Worm (Caenorhabditis elegans): ENCODE data around the gene srh-56.

srh-56 gene

DNA sequence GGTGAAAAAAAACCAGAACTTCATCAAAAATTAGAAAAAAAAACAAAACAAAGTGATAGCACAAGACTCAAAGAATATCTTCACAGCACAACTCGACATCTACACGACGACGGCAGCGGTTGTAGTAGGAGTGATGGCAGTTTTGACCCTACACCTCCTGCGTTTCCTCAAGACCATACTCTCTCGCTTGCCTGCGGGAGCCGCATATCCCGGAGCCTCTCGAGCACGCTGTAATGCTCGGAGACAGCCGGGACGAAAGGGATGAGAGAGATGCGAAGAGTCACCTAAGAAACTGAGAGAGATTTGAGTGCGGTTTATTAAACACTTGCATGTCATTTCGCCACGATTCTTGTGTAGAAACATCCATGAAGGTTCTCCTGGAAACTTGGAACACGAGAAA, 37.8 kb downstream of the srh-56 start:
- no peak for TF ChIP-seq aly-1 (tag; optimal IDR thresholded peaks at IDR 0.05)
- TF ChIP-seq sea-1 (GFP tag; conservative IDR thresholded peaks at IDR 0.05): no peak
- TF ChIP-seq pes-1 (GFP tag; IDR thresholded peaks at IDR 0.05): no peak
- TF ChIP-seq ama-1 (optimal IDR thresholded peaks at IDR 0.05): no peak
- TF ChIP-seq hmbx-1 (tag; optimal IDR thresholded peaks at IDR 0.05): no peak
- no peak for TF ChIP-seq ceh-36 (tag; optimal IDR thresholded peaks at IDR 0.05)

DNA sequence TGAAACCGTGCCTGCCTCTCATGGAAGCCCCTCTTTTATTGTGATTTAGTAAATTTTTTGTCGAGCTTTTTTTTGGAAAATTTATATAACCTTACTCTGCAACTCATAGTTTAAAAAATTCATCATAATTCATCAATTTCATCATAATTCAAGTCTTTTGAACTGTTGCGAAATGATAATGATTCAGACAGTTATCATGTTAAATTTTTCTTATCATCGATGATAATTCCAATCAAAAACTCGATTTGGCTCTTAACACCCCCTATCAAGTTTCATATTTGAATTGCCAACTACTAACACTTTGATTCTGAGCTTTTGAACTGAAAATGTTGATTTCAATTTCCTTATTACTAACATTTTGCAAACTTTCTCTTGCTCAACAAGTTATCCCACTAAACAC, 38.5 kb downstream of the srh-56 start, which contains the start of gene F54E2.1:
Gene F54E2.1, plus strand, starts transcription at position 235 of the 400 bp plus-strand sequence.
- TF ChIP-seq tra-4 (tag; optimal IDR thresholded peaks at IDR 0.05) (no peak), scrt-1 (GFP tag; IDR thresholded peaks at IDR 0.05) (no peak), tbx-11 (GFP tag; IDR thresholded peaks at IDR 0.05) (no peak), hmbx-1 (tag; optimal IDR thresholded peaks at IDR 0.05) (no peak), B0310.2 (tag; optimal IDR thresholded peaks at IDR 0.05) (no peak), F13C5.2 (tag; optimal IDR thresholded peaks at IDR 0.05) (no peak), pes-1 (GFP tag; IDR thresholded peaks at IDR 0.05) (no peak), ceh-36 (tag; optimal IDR thresholded peaks at IDR 0.05) (no peak), flt-1 (GFP tag; IDR thresholded peaks at IDR 0.05) (no peak), tbx-37 (GFP tag; conservative IDR thresholded peaks at IDR 0.05) (no peak), ama-1 (optimal IDR thresholded peaks at IDR 0.05) (no peak), ets-7 (tag; optimal IDR thresholded peaks at IDR 0.05) (no peak), sea-1 (GFP tag; conservative IDR thresholded peaks at IDR 0.05) (no peak), aly-1 (tag; optimal IDR thresholded peaks at IDR 0.05) (no peak), ceh-13 (GFP tag; optimal IDR thresholded peaks at IDR 0.05) (no peak)

DNA sequence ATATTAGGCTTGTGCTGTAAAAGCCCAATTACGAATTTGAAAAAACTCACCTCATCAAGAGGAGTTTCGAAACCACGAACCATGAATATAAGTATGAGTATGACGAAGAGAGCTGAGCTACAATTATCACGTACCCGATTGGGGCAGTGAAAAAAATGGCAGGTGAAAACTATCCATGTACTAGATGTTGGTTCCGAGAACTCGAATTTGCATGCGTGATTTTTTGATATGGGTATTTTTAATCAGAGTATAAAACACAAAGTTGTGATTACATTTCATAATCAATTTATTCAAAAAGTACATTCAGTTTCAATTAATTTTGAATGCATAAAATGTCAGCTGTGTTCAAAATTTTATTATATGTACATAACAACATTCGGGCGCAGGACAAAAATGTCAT, 42.2 kb downstream of the srh-56 start, which contains the start of gene F54E2.9:
Gene F54E2.9, minus strand, starts transcription at position 132 of the 400 bp plus-strand sequence.
- no peak for TF ChIP-seq tbx-37 (GFP tag; conservative IDR thresholded peaks at IDR 0.05)
- TF ChIP-seq tbx-11 (GFP tag; IDR thresholded peaks at IDR 0.05): no peak
- no peak for TF ChIP-seq sea-1 (GFP tag; conservative IDR thresholded peaks at IDR 0.05)
- TF ChIP-seq F13C5.2 (tag; optimal IDR thresholded peaks at IDR 0.05): no peak
- no peak for TF ChIP-seq aly-1 (tag; optimal IDR thresholded peaks at IDR 0.05)
- TF ChIP-seq ceh-13 (GFP tag; optimal IDR thresholded peaks at IDR 0.05): no peak
- no peak for TF ChIP-seq ets-7 (tag; optimal IDR thresholded peaks at IDR 0.05)
- no peak for TF ChIP-seq hmg-4 (GFP tag; optimal IDR thresholded peaks at IDR 0.05)
- TF ChIP-seq hmbx-1 (tag; optimal IDR thresholded peaks at IDR 0.05): no peak

DNA sequence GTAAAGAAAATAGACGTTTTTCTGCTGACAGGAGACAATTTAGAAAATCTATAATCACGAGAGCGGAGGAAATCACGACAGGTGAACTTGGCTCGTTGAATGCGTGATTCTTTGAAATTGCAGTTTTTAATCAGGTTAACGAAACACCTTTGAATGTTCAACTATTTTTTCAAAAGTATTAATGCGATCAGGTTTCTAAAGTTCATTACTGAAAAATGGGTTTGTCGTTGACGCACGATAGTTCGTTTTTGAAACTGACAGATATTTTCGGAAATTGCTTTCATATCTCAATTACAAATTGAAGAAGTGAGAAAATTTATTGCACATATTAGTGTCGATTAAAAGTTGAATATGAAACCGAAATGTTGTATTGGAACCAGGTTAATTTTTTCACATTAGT, 44.3 kb downstream of the srh-56 start, which contains the start of gene F54E2.5:
Gene F54E2.5, minus strand, starts transcription at position 101 of the 400 bp plus-strand sequence.
- TF ChIP-seq hmbx-1 (tag; optimal IDR thresholded peaks at IDR 0.05): no peak
- TF ChIP-seq sea-1 (GFP tag; conservative IDR thresholded peaks at IDR 0.05): no peak
- TF ChIP-seq scrt-1 (GFP tag; IDR thresholded peaks at IDR 0.05): no peak
- TF ChIP-seq ceh-13 (GFP tag; optimal IDR thresholded peaks at IDR 0.05): no peak
- no peak for TF ChIP-seq tra-4 (tag; optimal IDR thresholded peaks at IDR 0.05)
- TF ChIP-seq hnd-1 (tag; optimal IDR thresholded peaks at IDR 0.05): no peak
- no peak for TF ChIP-seq B0310.2 (tag; optimal IDR thresholded peaks at IDR 0.05)
- TF ChIP-seq tbx-11 (GFP tag; IDR thresholded peaks at IDR 0.05): no peak
- TF ChIP-seq tbx-37 (GFP tag; conservative IDR thresholded peaks at IDR 0.05): no peak
- no peak for TF ChIP-seq hmg-4 (GFP tag; optimal IDR thresholded peaks at IDR 0.05)
- TF ChIP-seq F13C5.2 (tag; optimal IDR thresholded peaks at IDR 0.05): no peak
- TF ChIP-seq aly-1 (tag; optimal IDR thresholded peaks at IDR 0.05): no peak
- TF ChIP-seq ceh-36 (tag; optimal IDR thresholded peaks at IDR 0.05): no peak

DNA sequence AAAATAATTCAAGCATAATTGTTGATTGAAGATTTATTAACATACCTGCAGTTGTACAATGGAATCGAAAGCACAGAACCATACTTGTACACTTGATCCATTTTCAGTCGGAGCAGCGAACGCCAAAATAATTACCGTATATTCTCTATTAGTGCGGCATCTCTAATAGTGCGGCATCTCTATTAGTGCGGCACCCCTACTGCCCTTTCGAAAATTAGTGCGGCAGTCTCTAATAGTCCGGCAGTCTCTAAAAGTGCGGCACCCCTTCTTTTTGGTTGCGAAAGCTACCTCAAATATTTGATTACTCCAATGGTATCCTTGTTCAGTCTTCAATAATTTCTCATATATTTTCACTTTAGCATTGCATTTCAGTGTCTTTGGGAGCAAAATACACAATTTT, 46.5 kb downstream of the srh-56 start, which contains the start of gene srt-34:
Gene srt-34, minus strand, starts transcription at position 101 of the 400 bp plus-strand sequence.
- TF ChIP-seq B0310.2 (tag; optimal IDR thresholded peaks at IDR 0.05): no peak
- no peak for TF ChIP-seq tra-4 (tag; optimal IDR thresholded peaks at IDR 0.05)
- no peak for TF ChIP-seq F13C5.2 (tag; optimal IDR thresholded peaks at IDR 0.05)
- TF ChIP-seq flt-1 (GFP tag; IDR thresholded peaks at IDR 0.05): no peak

DNA sequence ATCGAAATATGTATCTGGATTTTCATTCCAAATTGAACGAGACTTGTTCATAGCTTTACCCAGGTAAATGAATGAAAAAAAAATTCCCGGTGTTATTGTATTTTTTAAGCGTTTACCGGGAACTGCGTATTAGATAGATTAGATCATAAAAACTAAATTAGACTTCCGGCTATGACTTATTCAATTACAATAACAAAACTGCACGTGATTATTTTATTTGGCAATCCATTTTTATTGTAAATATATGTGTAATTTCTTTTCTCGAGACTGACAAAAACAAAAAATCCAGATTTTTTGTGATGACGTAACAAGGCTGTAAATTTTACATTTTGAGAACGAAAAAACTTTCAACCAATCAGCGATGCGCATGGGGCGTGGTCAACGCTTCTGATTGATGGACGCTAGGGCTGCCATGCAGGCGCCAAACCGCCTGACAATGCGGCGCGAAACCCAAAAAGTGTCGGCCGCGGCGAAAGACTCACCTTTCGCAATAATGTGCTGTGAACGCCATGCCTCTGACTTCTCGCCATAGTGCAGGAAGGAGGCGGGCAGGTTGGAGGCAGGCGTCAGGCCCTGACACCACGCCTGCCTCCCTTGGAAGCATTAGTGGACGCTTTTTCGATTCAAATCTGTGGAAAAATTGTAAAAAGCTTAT, 50.1 kb downstream of the srh-56 start, which contains the start of gene srh-36:
Gene srh-36, minus strand, starts transcription at position 51 of the 655 bp plus-strand sequence.
- TF ChIP-seq tbx-11 (GFP tag; IDR thresholded peaks at IDR 0.05) (no peak), B0310.2 (tag; optimal IDR thresholded peaks at IDR 0.05) (no peak), F13C5.2 (tag; optimal IDR thresholded peaks at IDR 0.05) (no peak), hnd-1 (tag; optimal IDR thresholded peaks at IDR 0.05) (no peak), ceh-13 (GFP tag; optimal IDR thresholded peaks at IDR 0.05) (no peak), ama-1 (optimal IDR thresholded peaks at IDR 0.05) (no peak), tra-4 (tag; optimal IDR thresholded peaks at IDR 0.05) (no peak), ceh-36 (tag; optimal IDR thresholded peaks at IDR 0.05) (no peak), hmg-4 (GFP tag; optimal IDR thresholded peaks at IDR 0.05) (no peak), sea-1 (GFP tag; conservative IDR thresholded peaks at IDR 0.05) (no peak), scrt-1 (GFP tag; IDR thresholded peaks at IDR 0.05) (no peak)

All from whole organism, early embryonic.